Worm (Caenorhabditis elegans): ENCODE data around the gene C04E12.4.

DNA sequence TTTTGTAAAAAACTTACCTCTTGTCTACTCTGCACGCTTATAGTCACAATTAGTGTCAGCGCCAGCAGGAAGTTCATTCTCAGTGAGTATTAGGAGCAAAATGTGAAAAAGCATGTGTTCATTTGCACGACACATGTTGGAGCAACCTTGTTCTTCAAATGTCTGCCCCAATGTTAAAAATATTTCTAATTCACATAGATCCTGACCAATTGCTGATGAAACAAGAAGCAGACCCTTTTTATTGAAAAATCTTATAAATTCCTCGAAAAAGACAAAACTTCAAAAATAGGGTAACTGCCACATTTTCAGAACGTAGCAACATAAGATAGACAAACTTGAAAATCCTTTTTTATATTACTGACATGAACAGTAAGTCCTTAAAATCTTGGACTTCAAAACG is 38.4 kb upstream of the C04E12.4 start, which contains the start of gene C17B7.8:
- no peak for TF ChIP-seq blmp-1 (tag; optimal IDR thresholded peaks at IDR 0.05; ENCODE audit: insufficient read depth)
- TF ChIP-seq sma-9 (GFP tag; optimal IDR thresholded peaks at IDR 0.05), result no peak
- no peak for TF ChIP-seq sma-9 (tag; optimal IDR thresholded peaks at IDR 0.05)
- TF ChIP-seq snpc-4 (tag; optimal IDR thresholded peaks at IDR 0.05), result no peak
- no peak for TF ChIP-seq unc-62 (GFP tag; optimal IDR thresholded peaks at IDR 0.05)
- TF ChIP-seq elt-1 (tag; optimal IDR thresholded peaks at IDR 0.05), result no peak
- TF ChIP-seq nhr-237 (tag; optimal IDR thresholded peaks at IDR 0.05), result no peak
- TF ChIP-seq ztf-4 (tag; optimal IDR thresholded peaks at IDR 0.05), result no peak
- no peak for TF ChIP-seq ama-1 (optimal IDR thresholded peaks at IDR 0.05)
- no peak for TF ChIP-seq egl-27 (tag; optimal IDR thresholded peaks at IDR 0.05)
- no peak for TF ChIP-seq nhr-77 (tag; optimal IDR thresholded peaks at IDR 0.05)
- TF ChIP-seq nhr-12 (tag; optimal IDR thresholded peaks at IDR 0.05), result no peak

Data from whole organism, L2 larva.